Fruit fly (Drosophila melanogaster): ENCODE measurements around the gene Ilp8.

Ilp8 gene

DNA sequence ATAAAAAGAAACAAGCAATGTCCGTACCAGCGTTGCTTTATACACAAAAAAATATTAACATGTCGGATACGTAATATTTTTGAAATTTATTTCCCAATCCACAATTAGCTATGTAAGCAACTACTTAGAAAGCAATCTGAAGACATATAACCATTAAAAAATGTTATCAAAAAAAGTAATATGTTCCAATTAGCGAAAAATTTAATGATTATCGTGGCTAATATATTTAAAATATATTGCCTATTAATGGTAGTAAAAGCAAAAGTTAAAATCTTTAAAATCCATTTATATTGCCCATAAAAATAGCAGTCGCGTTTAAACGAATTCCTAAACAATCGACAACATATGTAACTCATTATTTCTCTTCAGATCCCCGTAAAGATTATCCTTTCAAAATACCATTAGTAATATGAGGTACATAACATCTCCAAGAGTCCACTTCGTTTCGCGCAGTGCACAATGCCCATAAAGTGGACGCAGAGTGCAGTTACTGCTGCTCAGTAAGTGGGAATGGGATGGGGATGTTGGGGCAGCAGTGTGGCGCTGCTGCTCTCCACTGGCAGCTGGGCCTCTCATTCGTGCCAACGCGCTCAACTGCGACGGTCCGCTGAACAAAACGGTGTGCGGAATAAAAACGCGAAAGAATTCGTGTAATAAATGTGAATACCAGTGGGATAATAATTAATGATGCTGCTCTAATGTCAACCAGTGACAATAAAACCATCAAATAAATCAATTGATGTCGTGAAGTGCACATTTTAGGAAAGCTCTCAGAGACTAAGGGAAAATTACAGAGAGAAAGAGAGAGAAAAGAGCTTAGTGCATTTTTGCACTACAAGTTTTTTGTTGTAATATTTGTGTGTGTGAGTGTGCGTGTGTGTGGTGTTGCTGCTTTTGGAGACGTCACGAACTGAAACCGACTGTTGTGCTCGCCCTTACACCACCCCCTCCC lies 45.5 kb downstream of the Ilp8 start (continued):
- peak; percentile 80 for TF ChIP-seq CG11456 (GFP tag; IDR thresholded peaks at IDR 0.05)
- TF ChIP-seq so (GFP tag; IDR thresholded peaks at IDR 0.05): no peak
- no peak for TF ChIP-seq gcm (GFP tag; optimal IDR thresholded peaks at IDR 0.05)
- TF ChIP-seq HLH3B (GFP tag; IDR thresholded peaks at IDR 0.05): peak; percentile 39; the same call in 1 of the 2 replicates
- peak in 1 of 2 experiments; percentile 33 for TF ChIP-seq eve (GFP tag; optimal IDR thresholded peaks at IDR 0.05)
- TF ChIP-seq ftz-f1 (GFP tag; optimal IDR thresholded peaks at IDR 0.05): no peak
- no peak for TF ChIP-seq CG10654 (GFP tag; optimal IDR thresholded peaks at IDR 0.05)
- no peak for TF ChIP-seq HmgD (GFP tag; optimal IDR thresholded peaks at IDR 0.05)
- TF ChIP-seq CG17361 (GFP tag; IDR thresholded peaks at IDR 0.05): peak; percentile 88
- no peak for TF ChIP-seq CG18011 (GFP tag; optimal IDR thresholded peaks at IDR 0.05)
- TF ChIP-seq kah (GFP tag; optimal IDR thresholded peaks at IDR 0.05): peak; percentile 44
- peak; percentile 52 for TF ChIP-seq az2 (GFP tag; optimal IDR thresholded peaks at IDR 0.05)
- peak; percentile 74 for TF ChIP-seq Awh (GFP tag; IDR thresholded peaks at IDR 0.05)
- TF ChIP-seq hbn (GFP tag; IDR thresholded peaks at IDR 0.05; ENCODE audit: partially characterized antibody): no peak
- TF ChIP-seq CG42726 (GFP tag; IDR thresholded peaks at IDR 0.05; ENCODE audit: partially characterized antibody): no peak
- TF ChIP-seq CG3726 (GFP tag; IDR thresholded peaks at IDR 0.05): peak; percentile 28; the same call in 1 of the 3 replicates
- TF ChIP-seq Abd-B (GFP tag; optimal IDR thresholded peaks at IDR 0.05): peak; percentile 48
- TF ChIP-seq Deaf1 (tag; optimal IDR thresholded peaks at IDR 0.05): no peak
- TF ChIP-seq lola (GFP tag; optimal IDR thresholded peaks at IDR 0.05): peak in 1 of 3 experiments; percentile 65
- no peak for TF ChIP-seq pho (GFP tag; optimal IDR thresholded peaks at IDR 0.05)
- TF ChIP-seq CG6813 (GFP tag; optimal IDR thresholded peaks at IDR 0.05): no peak
- no peak for TF ChIP-seq CG6272 (GFP tag; IDR thresholded peaks at IDR 0.05)
- TF ChIP-seq E2f2 (GFP tag; IDR thresholded peaks at IDR 0.05): 0 out of 2 replicates have a peak, but pooled peaks have one; percentile 11
- TF ChIP-seq stc (GFP tag; IDR thresholded peaks at IDR 0.05): no peak
- no peak for TF ChIP-seq Opbp (GFP tag; IDR thresholded peaks at IDR 0.05; ENCODE audit: partially characterized antibody)
- no peak for TF ChIP-seq CG33557 (GFP tag; optimal IDR thresholded peaks at IDR 0.05)
- peak; percentile 54 for TF ChIP-seq Nf-YC (tag; optimal IDR thresholded peaks at IDR 0.05)
- peak; percentile 48 for TF ChIP-seq CG4820 (GFP tag; optimal IDR thresholded peaks at IDR 0.05)
- no peak for TF ChIP-seq B-H2 (GFP tag; optimal IDR thresholded peaks at IDR 0.05)
- no peak for TF ChIP-seq sqz (GFP tag; optimal IDR thresholded peaks at IDR 0.05)
- TF ChIP-seq zfh1 (GFP tag; IDR thresholded peaks at IDR 0.05): peak; percentile 54; the same call in 2 of the 3 replicates
- TF ChIP-seq sens-2 (GFP tag; IDR thresholded peaks at IDR 0.05): no peak
- no peak for TF ChIP-seq CG5245 (GFP tag; optimal IDR thresholded peaks at IDR 0.05)
- peak; percentile 33; the same call in 1 of the 3 replicates for TF ChIP-seq CG11695 (GFP tag; IDR thresholded peaks at IDR 0.05)
- TF ChIP-seq YL-1 (GFP tag; optimal IDR thresholded peaks at IDR 0.05): no peak
- no peak for TF ChIP-seq pita (GFP tag; optimal IDR thresholded peaks at IDR 0.05)
- no peak for TF ChIP-seq emc (GFP tag; optimal IDR thresholded peaks at IDR 0.05)
- TF ChIP-seq Oli (tag; optimal IDR thresholded peaks at IDR 0.05): peak; percentile 75
- TF ChIP-seq pum (GFP tag; optimal IDR thresholded peaks at IDR 0.05): no peak
- peak; percentile 30 for TF ChIP-seq CG10366 (GFP tag; IDR thresholded peaks at IDR 0.05)
- no peak for TF ChIP-seq CG4617 (GFP tag; optimal IDR thresholded peaks at IDR 0.05; ENCODE audit: borderline replicate concordance)
- no peak for TF ChIP-seq gce (GFP tag; IDR thresholded peaks at IDR 0.05)
- no peak for TF ChIP-seq Lpt (GFP tag; optimal IDR thresholded peaks at IDR 0.05)
- no peak for TF ChIP-seq CG4282 (GFP tag; optimal IDR thresholded peaks at IDR 0.05)
- TF ChIP-seq Taf1 (GFP tag; IDR thresholded peaks at IDR 0.05): no peak
- TF ChIP-seq CG2889 (GFP tag; IDR thresholded peaks at IDR 0.05): peak; percentile 29; the same call in 1 of the 3 replicates
- TF ChIP-seq CG6765 (GFP tag; optimal IDR thresholded peaks at IDR 0.05): no peak
- no peak for TF ChIP-seq en (GFP tag; optimal IDR thresholded peaks at IDR 0.05)
- peak; percentile 41; the same call in 1 of the 2 replicates for TF ChIP-seq vvl (GFP tag; IDR thresholded peaks at IDR 0.05)
